Fruit fly (Drosophila melanogaster): Measurements from ENCODE around the gene Ca-beta.

Ca-beta gene

DNA sequence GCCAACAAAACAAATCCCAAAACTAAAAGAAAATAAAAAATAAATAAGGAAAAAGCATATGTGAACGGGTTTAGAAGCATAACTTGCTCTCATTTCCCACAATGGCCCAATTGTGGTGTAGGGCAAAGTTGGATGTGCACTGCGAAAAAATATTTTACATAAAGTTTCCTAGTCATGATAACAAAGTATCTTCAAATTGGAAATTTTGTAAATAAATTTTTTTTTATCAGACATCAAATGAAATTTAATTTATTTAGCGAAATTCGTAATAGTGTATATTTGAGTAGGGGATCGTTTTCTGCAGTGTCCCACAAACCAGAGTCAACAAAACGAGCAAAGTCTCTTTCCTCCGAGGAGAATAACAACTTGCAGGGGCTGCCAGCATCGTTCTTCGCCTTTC lies 19.2 kb downstream of the Ca-beta start:
- TF ChIP-seq nmo (GFP tag; optimal IDR thresholded peaks at IDR 0.05) (no peak), CG31441 (GFP tag; IDR thresholded peaks at IDR 0.05) (0 out of 2 replicates have a peak, but pooled peaks have one; percentile 32), NC2β (GFP tag; optimal IDR thresholded peaks at IDR 0.05) (no peak), jing (GFP tag; optimal IDR thresholded peaks at IDR 0.05) (no peak), Xrp1 (GFP tag; IDR thresholded peaks at IDR 0.05) (peak; percentile 64), Hsf (GFP tag; optimal IDR thresholded peaks at IDR 0.05) (peak; percentile 29), unpg (GFP tag; optimal IDR thresholded peaks at IDR 0.05) (peak; percentile 44), CG2202 (tag; optimal IDR thresholded peaks at IDR 0.05) (peak; percentile 11), Camta (GFP tag; optimal IDR thresholded peaks at IDR 0.05) (peak; percentile 1), ATbp (GFP tag; optimal IDR thresholded peaks at IDR 0.05) (peak; percentile 22), Jarid2 (GFP tag; optimal IDR thresholded peaks at IDR 0.05) (no peak), Hmr (GFP tag; optimal IDR thresholded peaks at IDR 0.05) (no peak), CG3407 (GFP tag; optimal IDR thresholded peaks at IDR 0.05) (no peak), Taf1 (GFP tag; IDR thresholded peaks at IDR 0.05) (no peak), pros (GFP tag; optimal IDR thresholded peaks at IDR 0.05) (no peak), pzg (GFP tag; optimal IDR thresholded peaks at IDR 0.05) (no peak), Hr51 (GFP tag; optimal IDR thresholded peaks at IDR 0.05) (peak in 1 of 2 experiments; percentile 27), D (optimal IDR thresholded peaks at IDR 0.05) (no peak), D (GFP tag; optimal IDR thresholded peaks at IDR 0.05) (peak; percentile 9), CG8924 (tag; optimal IDR thresholded peaks at IDR 0.05) (peak; percentile 10), CG10209 (GFP tag; optimal IDR thresholded peaks at IDR 0.05) (peak; percentile 6), CG2199 (GFP tag; IDR thresholded peaks at IDR 0.05) (no peak), tll (GFP tag; optimal IDR thresholded peaks at IDR 0.05) (no peak), dpn (GFP tag; optimal IDR thresholded peaks at IDR 0.05) (peak in 1 of 2 experiments; percentile 3), Ssrp (tag; optimal IDR thresholded peaks at IDR 0.05) (peak; percentile 25), Ets65A (GFP tag) (peak; percentile 51), chif (GFP tag; optimal IDR thresholded peaks at IDR 0.05) (no peak), Poxn (GFP tag; IDR thresholded peaks at IDR 0.05) (no peak), Med (GFP tag) (peak; percentile 70), lbe (GFP tag; optimal IDR thresholded peaks at IDR 0.05) (peak; percentile 51), CG15601 (tag; optimal IDR thresholded peaks at IDR 0.05) (peak; percentile 0), CG2712 (tag; optimal IDR thresholded peaks at IDR 0.05) (peak; percentile 33), CG12942 (GFP tag; optimal IDR thresholded peaks at IDR 0.05) (no peak), lola (GFP tag; optimal IDR thresholded peaks at IDR 0.05) (peak in 1 of 3 experiments; percentile 46), pan (optimal IDR thresholded peaks at IDR 0.05) (no peak), pan (GFP tag; optimal IDR thresholded peaks at IDR 0.05 in 1 of 2, IDR thresholded peaks at IDR 0.05 in 1 of 2) (no peak), CG18262 (tag; optimal IDR thresholded peaks at IDR 0.05) (peak; percentile 36), otp (GFP tag; IDR thresholded peaks at IDR 0.05) (0 out of 3 replicates have a peak, but pooled peaks have one; percentile 27), crp (GFP tag; optimal IDR thresholded peaks at IDR 0.05) (no peak), phol (tag; optimal IDR thresholded peaks at IDR 0.05) (peak; percentile 38), CG9727 (GFP tag; optimal IDR thresholded peaks at IDR 0.05) (peak; percentile 3), row (GFP tag; IDR thresholded peaks at IDR 0.05) (peak; percentile 29; the same call in 1 of the 3 replicates), dmrt99B (tag; optimal IDR thresholded peaks at IDR 0.05) (peak; percentile 39), gem (tag; optimal IDR thresholded peaks at IDR 0.05) (peak; percentile 66), vvl (GFP tag; IDR thresholded peaks at IDR 0.05) (peak; percentile 31; the same call in 1 of the 2 replicates), corto (GFP tag; optimal IDR thresholded peaks at IDR 0.05) (peak; percentile 17), CG30403 (GFP tag; optimal IDR thresholded peaks at IDR 0.05) (peak; percentile 20), CG11504 (tag; optimal IDR thresholded peaks at IDR 0.05) (peak; percentile 56), PHDP (tag; optimal IDR thresholded peaks at IDR 0.05) (peak; percentile 7), Xbp1 (GFP tag; optimal IDR thresholded peaks at IDR 0.05) (peak; percentile 23)
